Worm (Caenorhabditis elegans) whole organism, L4 larva: ENCODE measurements around the gene C14A4.6.
A peak's percentile ranks its signal among the peaks of the same experiment; 100 is the strongest.

Experiments used
- D1046.2 ChIP-seq: fragments of 200-800 bp; sonication (Bioruptor generic); IDR thresholded peaks from 2 replicates; pipeline ENCODE4 v1.3.6; 2022; ENCODE audit warnings: missing genetic modification characterization, missing compliant biosample characterization
- F10B5.3 ChIP-seq: sonication (generic microtip); optimal IDR thresholded peaks from 2 replicates; lab custom pipeline; 2016; ENCODE audit warnings: mild to moderate bottlenecking, missing genetic modification characterization, missing compliant biosample characterization
- F44E2.7 ChIP-seq: fragments of 200-800 bp; sonication (Bioruptor generic); IDR thresholded peaks from 2 replicates; pipeline ENCODE4 v2.1.2; 2022; ENCODE audit warnings: missing genetic modification characterization, missing compliant biosample characterization
- F49E8.2 ChIP-seq: sonication (generic microtip); optimal IDR thresholded peaks from 2 replicates; lab custom pipeline; 2016; ENCODE audit warnings: missing compliant biosample characterization, mild to moderate bottlenecking, missing genetic modification characterization, borderline replicate concordance
- T20F7.1 ChIP-seq: fragments of 200-800 bp; sonication (Bioruptor generic); optimal IDR thresholded peaks from 2 replicates; lab custom pipeline; 2018; ENCODE audit warnings: mild to moderate bottlenecking, missing genetic modification characterization, missing compliant biosample characterization
- T26A8.4 ChIP-seq: fragments of 200-800 bp; sonication (Bioruptor generic); IDR thresholded peaks from 2 replicates; pipeline ENCODE4 v1.3.6; 2022; ENCODE audit warnings: missing genetic modification characterization, missing compliant biosample characterization
- Y48G9A.11 ChIP-seq: fragments of 200-800 bp; sonication (Bioruptor generic); IDR thresholded peaks from 2 replicates; pipeline ENCODE4 v1.3.6; 2022; ENCODE audit warnings: missing genetic modification reagents, missing genetic modification characterization, missing compliant biosample characterization
- aha-1 ChIP-seq: fragments of 150-350 bp; peaks from one replicate; lab custom pipeline; 2014; ENCODE audit warnings: missing biosample characterization, missing genetic modification characterization
- arid-1 ChIP-seq: fragments of 200-800 bp; sonication (Bioruptor generic); conservative IDR thresholded peaks from 2 replicates; pipeline ENCODE4 v1.3.6; 2022; ENCODE audit warnings: missing genetic modification reagents, missing genetic modification characterization, missing compliant biosample characterization
- ceh-28 ChIP-seq: fragments of 150-350 bp; optimal IDR thresholded peaks from 2 replicates; lab custom pipeline; 2014; ENCODE audit warnings: missing biosample characterization, missing genetic modification reagents, missing genetic modification characterization
- ceh-62 ChIP-seq: sonication (generic microtip); optimal IDR thresholded peaks from 2 replicates; lab custom pipeline; 2017; ENCODE audit warnings: missing biosample characterization, missing genetic modification characterization
- ces-1 ChIP-seq: fragments of 150-350 bp; sonication (generic microtip); optimal IDR thresholded peaks from 4 replicates; lab custom pipeline; 2014; ENCODE audit warnings: missing biosample characterization, missing genetic modification reagents, missing genetic modification characterization
- cey-2 ChIP-seq: sonication (generic microtip); optimal IDR thresholded peaks from 3 replicates; lab custom pipeline; 2017; ENCODE audit warnings: missing genetic modification characterization, mild to moderate bottlenecking, missing compliant biosample characterization, antibody characterized with exemption, borderline replicate concordance; ENCODE audit not compliant: insufficient read depth
- ctbp-1 ChIP-seq: fragments of 200-800 bp; sonication (Bioruptor generic); IDR thresholded peaks from 2 replicates; pipeline ENCODE4 v1.3.6; 2022; ENCODE audit warnings: missing genetic modification reagents, missing genetic modification characterization, missing compliant biosample characterization
- daf-12 ChIP-seq: fragments of 150-350 bp; optimal IDR thresholded peaks from 2 replicates; lab custom pipeline; 2014; ENCODE audit warnings: missing biosample characterization, missing genetic modification reagents, missing genetic modification characterization
- dmd-6 ChIP-seq: fragments of 200-800 bp; sonication (Bioruptor generic); IDR thresholded peaks from 2 replicates; pipeline ENCODE4 v1.3.6; 2022; ENCODE audit warnings: missing genetic modification reagents, missing genetic modification characterization, missing compliant biosample characterization
- dmd-9 ChIP-seq: fragments of 200-800 bp; sonication (Bioruptor generic); IDR thresholded peaks from 2 replicates; pipeline ENCODE4 v1.3.6; 2022; ENCODE audit warnings: missing genetic modification reagents, missing genetic modification characterization, missing compliant biosample characterization
- egl-43 ChIP-seq: fragments of 200-800 bp; sonication (Bioruptor generic); IDR thresholded peaks from 2 replicates; pipeline ENCODE4 v1.3.6; 2022; ENCODE audit warnings: missing genetic modification reagents, missing genetic modification characterization, missing compliant biosample characterization
- fkh-10 ChIP-seq: fragments of 150-350 bp; optimal IDR thresholded peaks from 2 replicates; lab custom pipeline; 2014; ENCODE audit warnings: missing biosample characterization, missing genetic modification reagents, missing genetic modification characterization
- hif-1 ChIP-seq, 2 experiments: sonication (generic microtip); optimal IDR thresholded peaks; 2 replicates each; lab custom pipeline; 2016 to 2017; ENCODE audit warnings: missing compliant biosample characterization in 2 of 2, missing genetic modification characterization in 2 of 2, missing genetic modification reagents in 2 of 2, missing genotype in 2 of 2, mild to moderate bottlenecking in 1 of 2
- hlh-30 ChIP-seq: sonication (generic microtip); optimal IDR thresholded peaks from 2 replicates; lab custom pipeline; 2017; ENCODE audit warnings: antibody characterized with exemption, mild to moderate bottlenecking, missing genetic modification characterization, missing compliant biosample characterization; ENCODE audit not compliant: insufficient read depth
- lin-1 ChIP-seq: fragments of 200-800 bp; sonication (Bioruptor generic); IDR thresholded peaks from 2 replicates; pipeline ENCODE4 v1.3.6; 2022; ENCODE audit warnings: missing genetic modification reagents, missing genetic modification characterization, missing compliant biosample characterization
- lin-15B ChIP-seq: fragments of 150-350 bp; sonication (generic microtip); optimal IDR thresholded peaks from 3 replicates; lab custom pipeline; 2014; ENCODE audit warnings: missing biosample characterization, missing genetic modification characterization
- lin-29 ChIP-seq: fragments of 200-800 bp; sonication (Bioruptor generic); IDR thresholded peaks from 2 replicates; pipeline ENCODE4 v1.3.6; 2022; ENCODE audit warnings: missing genetic modification reagents, missing genetic modification characterization, missing compliant biosample characterization
- madf-5 ChIP-seq, 2 experiments: fragments of 200-800 bp; sonication (Bioruptor generic); IDR thresholded peaks; 2 replicates each; pipeline ENCODE4 v1.3.6; 2022; ENCODE audit warnings: missing compliant biosample characterization in 2 of 2, missing genetic modification characterization in 2 of 2
- mep-1 ChIP-seq: fragments of 150-350 bp; sonication (generic microtip); optimal IDR thresholded peaks from 3 replicates; lab custom pipeline; 2014; ENCODE audit warnings: missing biosample characterization, missing genetic modification characterization
- mes-2 ChIP-seq: sonication (generic microtip); optimal IDR thresholded peaks from 2 replicates; lab custom pipeline; 2016; ENCODE audit warnings: missing genotype, mild to moderate bottlenecking, missing genetic modification characterization, missing compliant biosample characterization; ENCODE audit not compliant: poor library complexity, severe bottlenecking
- mxl-2 ChIP-seq: fragments of 200-800 bp; sonication (Bioruptor generic); conservative IDR thresholded peaks from 2 replicates; pipeline ENCODE4 v1.3.6; 2022; ENCODE audit warnings: missing genetic modification reagents, missing genetic modification characterization, missing compliant biosample characterization
- mxl-3 ChIP-seq: fragments of 200-800 bp; sonication (Bioruptor generic); optimal IDR thresholded peaks from 2 replicates; lab custom pipeline; 2018; ENCODE audit warnings: mild to moderate bottlenecking, missing genetic modification characterization, missing compliant biosample characterization
- nhr-10 ChIP-seq: fragments of 150-350 bp; optimal IDR thresholded peaks from 2 replicates; lab custom pipeline; 2014; ENCODE audit warnings: missing biosample characterization, missing genetic modification characterization
- nhr-102 ChIP-seq: sonication (generic microtip); optimal IDR thresholded peaks from 2 replicates; lab custom pipeline; 2016; ENCODE audit warnings: mild to moderate bottlenecking, missing genetic modification characterization, moderate library complexity, missing compliant biosample characterization
- nhr-11 ChIP-seq: fragments of 150-350 bp; optimal IDR thresholded peaks from 2 replicates; lab custom pipeline; 2014; ENCODE audit warnings: missing biosample characterization, missing genetic modification characterization
- nhr-111 ChIP-seq: fragments of 200-800 bp; sonication (Bioruptor generic); optimal IDR thresholded peaks from 2 replicates; lab custom pipeline; 2018; ENCODE audit warnings: mild to moderate bottlenecking, missing genetic modification characterization, missing compliant biosample characterization
- nhr-42 ChIP-seq: fragments of 200-800 bp; sonication (Bioruptor generic); IDR thresholded peaks from 2 replicates; pipeline ENCODE4 v1.3.6; 2022; ENCODE audit warnings: missing genetic modification characterization, missing compliant biosample characterization
- nhr-48 ChIP-seq: sonication (generic microtip); optimal IDR thresholded peaks from 2 replicates; lab custom pipeline; 2016; ENCODE audit warnings: mild to moderate bottlenecking, missing genetic modification characterization, missing compliant biosample characterization
- nhr-6 ChIP-seq: fragments of 150-350 bp; optimal IDR thresholded peaks from 2 replicates; lab custom pipeline; 2014; ENCODE audit warnings: missing biosample characterization, missing genetic modification characterization
- pqm-1 ChIP-seq: sonication (generic microtip); optimal IDR thresholded peaks from 2 replicates; lab custom pipeline; 2017; ENCODE audit warnings: missing biosample characterization, missing genetic modification characterization
- rbr-2 ChIP-seq: sonication (generic microtip); optimal IDR thresholded peaks from 2 replicates; lab custom pipeline; 2016; ENCODE audit warnings: missing genotype, missing genetic modification characterization, missing compliant biosample characterization
- saeg-2 ChIP-seq: fragments of 200-800 bp; sonication (Bioruptor generic); IDR thresholded peaks from 2 replicates; pipeline ENCODE4 v1.3.6; 2022; ENCODE audit warnings: missing genetic modification reagents, missing genetic modification characterization, missing compliant biosample characterization
- set-16 ChIP-seq: fragments of 200-800 bp; sonication (Bioruptor generic); IDR thresholded peaks from 2 replicates; pipeline ENCODE4 v1.3.6; 2022; ENCODE audit warnings: missing genetic modification reagents, missing genetic modification characterization, missing compliant biosample characterization
- snpc-1.2 ChIP-seq: fragments of 200-800 bp; sonication (Bioruptor generic); IDR thresholded peaks from 2 replicates; pipeline ENCODE4 v1.3.6; 2022; ENCODE audit warnings: missing genetic modification reagents, missing genetic modification characterization, missing compliant biosample characterization
- tra-1 ChIP-seq: fragments of 200-800 bp; sonication (Bioruptor generic); IDR thresholded peaks from 2 replicates; pipeline ENCODE4 v1.3.6; 2022; ENCODE audit warnings: missing genetic modification reagents, missing genetic modification characterization, missing compliant biosample characterization
- unc-130 ChIP-seq: sonication (generic microtip); optimal IDR thresholded peaks from 2 replicates; lab custom pipeline; 2016; ENCODE audit warnings: missing genetic modification reagents, missing genetic modification characterization, missing compliant biosample characterization
- unc-39 ChIP-seq: sonication (generic microtip); optimal IDR thresholded peaks from 2 replicates; lab custom pipeline; 2017; ENCODE audit warnings: missing biosample characterization, missing genetic modification characterization
- vab-7 ChIP-seq: fragments of 200-800 bp; sonication (Bioruptor generic); IDR thresholded peaks from 2 replicates; pipeline ENCODE4 v1.3.6; 2022; ENCODE audit warnings: missing genetic modification reagents, missing genetic modification characterization, missing compliant biosample characterization

C14A4.6 gene

DNA sequence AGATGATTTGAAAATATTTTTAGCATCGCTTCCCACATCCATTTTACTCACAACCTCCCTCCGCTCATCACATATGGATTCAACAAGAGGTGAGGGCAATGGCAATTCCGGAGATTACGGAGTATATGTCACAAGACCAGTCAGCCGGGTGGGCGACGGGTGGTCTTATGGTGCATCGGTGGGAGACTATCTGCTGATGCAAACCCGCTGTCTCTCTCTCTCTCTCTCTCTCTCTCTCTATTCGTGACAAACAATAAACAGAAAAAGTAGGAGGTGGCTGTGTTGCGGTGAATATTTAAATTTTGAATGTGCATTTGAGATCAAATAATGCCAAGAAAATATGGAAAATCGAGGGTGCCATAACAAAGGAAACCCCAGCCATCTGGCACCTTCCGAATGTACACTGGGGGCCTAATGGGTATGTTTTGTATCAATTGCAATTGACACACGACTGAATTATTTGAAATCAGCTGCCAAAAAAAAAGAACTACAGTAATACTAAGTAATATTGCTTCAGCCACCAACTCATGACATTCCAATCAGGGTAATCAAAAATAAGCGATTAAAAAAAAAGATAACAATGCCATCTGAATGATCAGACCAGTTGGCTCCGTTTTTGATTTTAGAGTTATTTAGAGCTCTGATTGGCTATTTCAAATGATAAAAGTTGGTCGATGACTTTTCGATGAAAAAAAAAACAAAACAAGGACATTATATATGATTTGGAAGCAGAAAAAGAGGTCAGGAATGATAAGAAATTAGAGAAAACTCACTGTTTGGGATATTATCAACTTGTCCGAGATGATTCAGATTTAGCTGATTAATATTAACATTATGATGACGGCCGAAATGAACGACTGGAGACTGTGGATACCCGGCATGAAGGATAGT lies 46.5 kb downstream of the C14A4.6 start (continued):
- TF ChIP-seq ces-1 (GFP tag; lab: Kevin White, UChicago) (no peak), pqm-1 (tag; lab: Kevin White, UChicago) (no peak), Y48G9A.11 (GFP tag; lab: Robert Waterston, UW) (no peak), ceh-62 (tag; lab: Kevin White, UChicago) (no peak), mep-1 (tag; lab: Kevin White, UChicago) (peak; percentile 34), hif-1 (tag; optimal IDR thresholded peaks at IDR 0.05; lab: Kevin White, UChicago) (no peak), vab-7 (GFP tag; lab: Robert Waterston, UW) (peak; percentile 53; the same call in 1 of the 2 replicates), fkh-10 (GFP tag; lab: Kevin White, UChicago) (no peak), T26A8.4 (GFP tag; lab: Robert Waterston, UW) (no peak), F49E8.2 (tag; lab: Kevin White, UChicago) (no peak), lin-15B (tag; lab: Kevin White, UChicago) (no peak), unc-130 (GFP tag; lab: Kevin White, UChicago) (no peak), egl-43 (GFP tag; lab: Robert Waterston, UW) (no peak), ceh-28 (tag; lab: Kevin White, UChicago) (no peak), D1046.2 (GFP tag; lab: Robert Waterston, UW) (no peak), hlh-30 (tag; lab: Kevin White, UChicago) (peak; percentile 91), mes-2 (tag; lab: Kevin White, UChicago) (no peak), cey-2 (tag; lab: Kevin White, UChicago) (no peak), arid-1 (GFP tag; lab: Robert Waterston, UW) (no peak), aha-1 (tag; lab: Kevin White, UChicago) (peak; percentile 98), madf-5 (GFP tag; IDR thresholded peaks at IDR 0.05; lab: Robert Waterston, UW) (peak in 1 of 2 experiments; percentile 2; a peak in 1 of 4 replicates), lin-29 (GFP tag; lab: Robert Waterston, UW) (no peak), rbr-2 (tag; lab: Kevin White, UChicago) (no peak), set-16 (GFP tag; lab: Robert Waterston, UW) (no peak), unc-39 (tag; lab: Kevin White, UChicago) (no peak)

DNA sequence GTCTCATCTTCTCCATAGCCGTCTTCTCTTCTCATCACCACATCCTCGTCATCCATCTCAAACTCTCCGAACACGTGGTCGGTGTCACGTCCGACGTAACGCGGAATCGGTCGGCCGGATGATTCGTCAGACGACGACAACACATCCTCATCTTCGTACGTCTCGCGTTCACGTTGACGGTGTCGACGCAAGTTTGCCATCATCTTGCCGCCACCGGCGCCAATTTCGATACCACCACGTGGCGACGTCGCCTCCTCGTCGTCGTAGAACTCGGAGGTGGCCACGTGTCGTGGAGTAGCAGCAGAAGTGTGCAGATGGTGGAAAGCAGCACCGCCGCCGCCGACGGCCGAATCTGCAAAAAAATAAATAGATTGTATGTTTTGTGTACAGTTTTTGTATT lies 47.3 kb downstream of the C14A4.6 start:
- TF ChIP-seq mxl-2 (GFP tag; lab: Robert Waterston, UW) (no peak), dmd-9 (GFP tag; lab: Robert Waterston, UW) (0 out of 2 replicates have a peak, but pooled peaks have one; percentile 47), Y48G9A.11 (GFP tag; lab: Robert Waterston, UW) (peak; percentile 45), fkh-10 (GFP tag; lab: Kevin White, UChicago) (no peak), tra-1 (GFP tag; lab: Robert Waterston, UW) (peak; percentile 39; the same call in 1 of the 2 replicates), madf-5 (GFP tag; IDR thresholded peaks at IDR 0.05; lab: Robert Waterston, UW) (no peak; a peak in 1 of 4 replicates), nhr-102 (tag; lab: Kevin White, UChicago) (no peak), daf-12 (tag; lab: Kevin White, UChicago) (no peak), F10B5.3 (tag; lab: Kevin White, UChicago) (no peak), F44E2.7 (GFP tag; lab: Robert Waterston, UW) (no peak), mep-1 (tag; lab: Kevin White, UChicago) (no peak), unc-39 (tag; lab: Kevin White, UChicago) (no peak), nhr-42 (GFP tag; lab: Robert Waterston, UW) (no peak; the same call in 1 of the 2 replicates), mxl-3 (peak; percentile 77), dmd-6 (GFP tag; lab: Robert Waterston, UW) (peak; percentile 31; the same call in 1 of the 2 replicates), nhr-48 (tag; lab: Kevin White, UChicago) (no peak), T20F7.1 (no peak), ctbp-1 (GFP tag; lab: Robert Waterston, UW) (peak; percentile 54), aha-1 (tag; lab: Kevin White, UChicago) (no peak), F49E8.2 (tag; lab: Kevin White, UChicago) (no peak), nhr-11 (no peak), T26A8.4 (GFP tag; lab: Robert Waterston, UW) (peak; percentile 50), lin-1 (GFP tag; lab: Robert Waterston, UW) (0 out of 2 replicates have a peak, but pooled peaks have one; percentile 7), nhr-10 (tag; lab: Kevin White, UChicago) (no peak), nhr-6 (tag; lab: Kevin White, UChicago) (no peak), hif-1 (tag; optimal IDR thresholded peaks at IDR 0.05; lab: Kevin White, UChicago) (peak in 1 of 2 experiments; percentile 55), set-16 (GFP tag; lab: Robert Waterston, UW) (peak; percentile 93), saeg-2 (0 out of 2 replicates have a peak, but pooled peaks have one; percentile 56), nhr-111 (GFP tag; lab: Kevin White, UChicago) (no peak), snpc-1.2 (GFP tag; lab: Robert Waterston, UW) (no peak; the same call in 1 of the 2 replicates)
